Worm (Caenorhabditis elegans) whole organism, L4/young adult: Measurements from ENCODE around the gene F11E6.11.

Source experiments
- W03F9.2 ChIP-seq: fragments of 150-350 bp; optimal IDR thresholded peaks from 2 replicates; lab custom pipeline; 2014; ENCODE audit warnings: missing biosample characterization, missing genetic modification characterization
- him-1 ChIP-seq: sonication (generic microtip); optimal IDR thresholded peaks from 2 replicates; lab custom pipeline; 2016; ENCODE audit warnings: missing genotype, missing genetic modification reagents, missing genetic modification characterization, missing compliant biosample characterization

ce11 chrIV:17441260-17441659, 1.4 kb upstream of the F11E6.11 start:
- TF ChIP-seq him-1 (tag; lab: Kevin White, UChicago): no peak
- TF ChIP-seq W03F9.2 (tag; lab: Kevin White, UChicago): no peak
